Worm (Caenorhabditis elegans) whole organism, late embryonic: ENCODE data around the gene C09E7.8.

Source experiments
- C08G9.2 ChIP-seq: sonication (generic microtip); optimal IDR thresholded peaks from 2 replicates; lab custom pipeline; 2016; ENCODE audit warnings: mild to moderate bottlenecking, missing genetic modification characterization, moderate library complexity, missing compliant biosample characterization
- nhr-11 ChIP-seq: fragments of 150-350 bp; optimal IDR thresholded peaks from 2 replicates; lab custom pipeline; 2014; ENCODE audit warnings: missing biosample characterization, missing genetic modification characterization
- sox-4 ChIP-seq: sonication (generic microtip); optimal IDR thresholded peaks from 2 replicates; lab custom pipeline; 2017; ENCODE audit warnings: mild to moderate bottlenecking, missing genetic modification characterization, inconsistent platforms, missing compliant biosample characterization

DNA sequence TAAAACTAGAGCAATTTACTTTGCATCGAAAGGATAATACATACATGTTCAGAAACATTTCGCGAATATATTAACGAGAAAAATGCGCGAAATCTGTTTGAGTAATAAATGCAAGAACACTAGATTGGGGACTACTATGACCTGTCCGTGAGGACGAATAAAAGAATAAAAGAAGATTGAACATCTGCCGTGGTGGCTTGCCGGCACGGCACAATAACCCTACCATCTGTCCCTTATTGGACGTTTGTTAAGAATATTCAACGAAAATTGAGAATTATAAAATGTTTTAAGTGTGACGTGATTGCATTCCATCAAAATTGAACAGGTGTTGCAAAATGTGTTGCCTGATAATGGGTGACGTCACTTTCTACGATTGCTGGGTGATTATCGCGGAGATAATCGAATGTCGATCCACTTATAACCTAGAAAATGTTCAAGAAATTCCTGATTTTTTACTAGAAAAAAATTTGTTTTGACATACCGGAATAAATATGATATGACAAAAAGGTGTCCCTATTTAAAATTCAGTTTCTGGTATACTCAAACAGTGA lies 47.1 kb upstream of the C09E7.8 start:
- TF ChIP-seq C08G9.2 (tag; lab: Kevin White, UChicago) (no peak), nhr-11 (tag; lab: Kevin White, UChicago) (no peak), sox-4 (tag; lab: Kevin White, UChicago) (no peak)
